Worm (Caenorhabditis elegans) whole organism, L2 larva: Measurements from ENCODE around the gene cdc-48.2.
A peak's percentile ranks its signal among the peaks of the same experiment; 100 is the strongest.

Source experiments
- C34F6.9 ChIP-seq: fragments of 150-350 bp; optimal IDR thresholded peaks from 2 replicates; lab custom pipeline; 2014; ENCODE audit warnings: missing biosample characterization, missing genetic modification characterization
- F13H6.1 ChIP-seq: sonication (generic microtip); optimal IDR thresholded peaks from 2 replicates; lab custom pipeline; 2016; ENCODE audit warnings: missing genetic modification characterization, missing compliant biosample characterization
- R02D3.7 ChIP-seq: fragments of 150-350 bp; optimal IDR thresholded peaks from 2 replicates; lab custom pipeline; 2014; ENCODE audit warnings: missing biosample characterization, missing genetic modification characterization
- Y55F3AM.14 ChIP-seq: fragments of 200-800 bp; sonication (Bioruptor generic); optimal IDR thresholded peaks from 2 replicates; lab custom pipeline; 2018; ENCODE audit warnings: mild to moderate bottlenecking, missing genetic modification characterization, missing compliant biosample characterization
- ZK546.5 ChIP-seq: sonication (generic microtip); optimal IDR thresholded peaks from 2 replicates; lab custom pipeline; 2017; ENCODE audit warnings: missing biosample characterization, missing genetic modification characterization
- alr-1 ChIP-seq: fragments of 150-350 bp; optimal IDR thresholded peaks from 2 replicates; lab custom pipeline; 2014; ENCODE audit warnings: missing biosample characterization, missing genetic modification characterization
- aly-2 ChIP-seq: fragments of 150-350 bp; optimal IDR thresholded peaks from 2 replicates; lab custom pipeline; 2014; ENCODE audit warnings: missing biosample characterization, missing genetic modification characterization
- ama-1 ChIP-seq: fragments of 150-350 bp; optimal IDR thresholded peaks from 2 replicates; lab custom pipeline; 2018; ENCODE audit warnings: inconsistent platforms
- blmp-1 ChIP-seq: sonication (generic microtip); optimal IDR thresholded peaks from 2 replicates; lab custom pipeline; 2017; ENCODE audit warnings: missing genetic modification characterization, mild to moderate bottlenecking, missing compliant biosample characterization, antibody characterized with exemption, moderate library complexity; ENCODE audit not compliant: insufficient read depth
- ceh-16 ChIP-seq: fragments of 150-350 bp; optimal IDR thresholded peaks from 2 replicates; lab custom pipeline; 2014; ENCODE audit warnings: missing biosample characterization, missing genetic modification characterization
- ceh-82 ChIP-seq: fragments of 150-350 bp; optimal IDR thresholded peaks from 2 replicates; lab custom pipeline; 2014; ENCODE audit warnings: missing biosample characterization, missing genetic modification characterization
- crh-2 ChIP-seq: sonication (generic microtip); optimal IDR thresholded peaks from 2 replicates; lab custom pipeline; 2017; ENCODE audit warnings: missing biosample characterization, missing genetic modification characterization
- dmd-4 ChIP-seq: sonication (generic microtip); optimal IDR thresholded peaks from 2 replicates; lab custom pipeline; 2017; ENCODE audit warnings: missing biosample characterization, missing genetic modification characterization
- egl-27 ChIP-seq: sonication (generic microtip); optimal IDR thresholded peaks from 3 replicates; lab custom pipeline; 2017; ENCODE audit warnings: missing biosample characterization, missing genetic modification reagents, missing genetic modification characterization
- elt-1 ChIP-seq: fragments of 150-350 bp; optimal IDR thresholded peaks from 2 replicates; lab custom pipeline; 2014; ENCODE audit warnings: missing biosample characterization, missing genetic modification characterization
- elt-3 ChIP-seq: sonication (generic microtip); optimal IDR thresholded peaks from 2 replicates; lab custom pipeline; 2017; ENCODE audit warnings: missing biosample characterization, missing genetic modification characterization
- fos-1 ChIP-seq: fragments of 150-350 bp; optimal IDR thresholded peaks from 2 replicates; lab custom pipeline; 2014; ENCODE audit warnings: missing biosample characterization, missing genetic modification characterization
- gmeb-1 ChIP-seq: fragments of 150-350 bp; optimal IDR thresholded peaks from 2 replicates; lab custom pipeline; 2014; ENCODE audit warnings: missing biosample characterization, missing genetic modification characterization
- lin-11 ChIP-seq: fragments of 150-350 bp; sonication (generic microtip); optimal IDR thresholded peaks from 2 replicates; lab custom pipeline; 2014; ENCODE audit warnings: missing biosample characterization, missing genetic modification characterization, inconsistent platforms, mixed read lengths
- lin-13 ChIP-seq: fragments of 150-350 bp; optimal IDR thresholded peaks from 2 replicates; lab custom pipeline; 2014; ENCODE audit warnings: missing biosample characterization, missing genetic modification reagents, missing genetic modification characterization
- lin-39 ChIP-seq: fragments of 150-350 bp; optimal IDR thresholded peaks from 2 replicates; lab custom pipeline; 2014; ENCODE audit warnings: missing biosample characterization, missing genetic modification reagents, missing genetic modification characterization
- lsy-2 ChIP-seq, 2 experiments: fragments of 150-350 bp in 1 of 2; sonication (generic microtip) in 1 of 2; optimal IDR thresholded peaks; 2 replicates each; lab custom pipeline; 2014 to 2017; ENCODE audit warnings: missing biosample characterization in 2 of 2, missing genetic modification characterization in 2 of 2
- mab-5 ChIP-seq: fragments of 150-350 bp; optimal IDR thresholded peaks from 2 replicates; lab custom pipeline; 2014; ENCODE audit warnings: missing biosample characterization, missing genetic modification characterization
- mbf-1 ChIP-seq: sonication (generic microtip); optimal IDR thresholded peaks from 2 replicates; lab custom pipeline; 2017; ENCODE audit warnings: missing biosample characterization, missing genetic modification characterization
- mdl-1 ChIP-seq, 2 experiments: fragments of 150-350 bp in 1 of 2; sonication (generic microtip) in 1 of 2; optimal IDR thresholded peaks; 2 replicates each; lab custom pipeline; 2017; ENCODE audit warnings: missing biosample characterization in 2 of 2, missing genetic modification characterization in 2 of 2
- nhr-10 ChIP-seq: sonication (generic microtip); optimal IDR thresholded peaks from 2 replicates; lab custom pipeline; 2017; ENCODE audit warnings: missing biosample characterization, missing genetic modification characterization
- nhr-11 ChIP-seq: fragments of 150-350 bp; optimal IDR thresholded peaks from 2 replicates; lab custom pipeline; 2014; ENCODE audit warnings: missing biosample characterization, missing genetic modification characterization
- nhr-12 ChIP-seq: fragments of 150-350 bp; optimal IDR thresholded peaks from 2 replicates; lab custom pipeline; 2014; ENCODE audit warnings: missing biosample characterization, missing genetic modification characterization
- nhr-129 ChIP-seq: fragments of 150-350 bp; optimal IDR thresholded peaks from 2 replicates; lab custom pipeline; 2014; ENCODE audit warnings: missing biosample characterization, missing genetic modification characterization
- nhr-21 ChIP-seq: fragments of 150-350 bp; optimal IDR thresholded peaks from 2 replicates; lab custom pipeline; 2014; ENCODE audit warnings: missing biosample characterization, missing genetic modification characterization
- nhr-23 ChIP-seq: fragments of 150-350 bp; optimal IDR thresholded peaks from 2 replicates; lab custom pipeline; 2014; ENCODE audit warnings: missing biosample characterization, missing genetic modification reagents, missing genetic modification characterization
- nhr-237 ChIP-seq: fragments of 150-350 bp; optimal IDR thresholded peaks from 2 replicates; lab custom pipeline; 2014; ENCODE audit warnings: missing biosample characterization, missing genetic modification characterization
- nhr-25 ChIP-seq: fragments of 150-350 bp; sonication (generic microtip); optimal IDR thresholded peaks from 3 replicates; lab custom pipeline; 2014; ENCODE audit warnings: missing biosample characterization, missing genetic modification characterization
- nhr-6 ChIP-seq: fragments of 150-350 bp; optimal IDR thresholded peaks from 2 replicates; lab custom pipeline; 2014; ENCODE audit warnings: missing biosample characterization, missing genetic modification characterization
- nhr-77 ChIP-seq: fragments of 150-350 bp; optimal IDR thresholded peaks from 2 replicates; lab custom pipeline; 2014; ENCODE audit warnings: missing biosample characterization, missing genetic modification characterization
- peb-1 ChIP-seq: fragments of 150-350 bp; optimal IDR thresholded peaks from 2 replicates; lab custom pipeline; 2014; ENCODE audit warnings: missing biosample characterization, missing genetic modification characterization
- sem-4 ChIP-seq: fragments of 150-350 bp; optimal IDR thresholded peaks from 2 replicates; lab custom pipeline; 2014; ENCODE audit warnings: missing biosample characterization, missing genetic modification reagents, missing genetic modification characterization
- skn-1 ChIP-seq: sonication (generic microtip); optimal IDR thresholded peaks from 2 replicates; lab custom pipeline; 2017; ENCODE audit warnings: missing biosample characterization, missing genetic modification characterization
- sma-3 ChIP-seq: sonication (generic microtip); optimal IDR thresholded peaks from 2 replicates; lab custom pipeline; 2016; ENCODE audit warnings: missing genetic modification reagents, missing genetic modification characterization, missing compliant biosample characterization
- sma-9 ChIP-seq, 2 experiments: fragments of 150-350 bp in 1 of 2; sonication (generic microtip) in 1 of 2; optimal IDR thresholded peaks; 2 replicates each; lab custom pipeline; 2014 to 2016; ENCODE audit warnings: missing genetic modification characterization in 2 of 2, mild to moderate bottlenecking in 1 of 2, missing biosample characterization in 1 of 2, missing compliant biosample characterization in 1 of 2, missing genetic modification reagents in 1 of 2, moderate library complexity in 1 of 2
- snpc-4 ChIP-seq: fragments of 150-350 bp; optimal IDR thresholded peaks from 2 replicates; lab custom pipeline; 2014; ENCODE audit warnings: missing biosample characterization, missing genetic modification characterization
- unc-39 ChIP-seq: fragments of 150-350 bp; optimal IDR thresholded peaks from 2 replicates; lab custom pipeline; 2014; ENCODE audit warnings: missing biosample characterization, missing genetic modification characterization
- unc-55 ChIP-seq: fragments of 150-350 bp; sonication (generic microtip); optimal IDR thresholded peaks from 3 replicates; lab custom pipeline; 2014; ENCODE audit warnings: missing biosample characterization, missing genetic modification reagents, missing genetic modification characterization
- unc-62 ChIP-seq: fragments of 150-350 bp; optimal IDR thresholded peaks from 2 replicates; lab custom pipeline; 2014; ENCODE audit warnings: missing biosample characterization, missing genetic modification reagents, missing genetic modification characterization
- zag-1 ChIP-seq: fragments of 150-350 bp; optimal IDR thresholded peaks from 2 replicates; lab custom pipeline; 2014; ENCODE audit warnings: missing biosample characterization, missing genetic modification characterization
- ztf-1 ChIP-seq: fragments of 200-800 bp; sonication (Bioruptor generic); conservative IDR thresholded peaks from 2 replicates; pipeline ENCODE4 v1.3.6; 2022; ENCODE audit warnings: missing genetic modification characterization, missing compliant biosample characterization
- ztf-11 ChIP-seq: sonication (generic microtip); optimal IDR thresholded peaks from 2 replicates; lab custom pipeline; 2017; ENCODE audit warnings: missing biosample characterization, missing genetic modification characterization
- ztf-4 ChIP-seq: fragments of 150-350 bp; optimal IDR thresholded peaks from 2 replicates; lab custom pipeline; 2014; ENCODE audit warnings: missing biosample characterization, missing genetic modification characterization

The cdc-48.2 gene

ce11 chrII:8106921-8107695, 31.2 kb upstream of the cdc-48.2 start, which contains the start of the genes chst-1 and C41C4.9:
Gene chst-1 (minus strand): TSS chrII:8106971.
Gene C41C4.9 (plus strand): TSS chrII:8107645.
- TF ChIP-seq sma-9 (GFP tag; optimal IDR thresholded peaks at IDR 0.05; lab: Kevin White, UChicago) (peak; percentile 82), sma-9 (tag; optimal IDR thresholded peaks at IDR 0.05; lab: Kevin White, UChicago) (no peak), ztf-1 (no peak), ztf-11 (tag; lab: Kevin White, UChicago) (no peak), ceh-16 (peak; percentile 14), C34F6.9 (tag; lab: Kevin White, UChicago) (peak; percentile 33), peb-1 (tag; lab: Kevin White, UChicago) (no peak), nhr-10 (no peak), nhr-12 (tag; lab: Kevin White, UChicago) (no peak), dmd-4 (tag; lab: Kevin White, UChicago) (no peak), egl-27 (tag; lab: Kevin White, UChicago) (peak; percentile 64), F13H6.1 (tag; lab: Kevin White, UChicago) (peak; percentile 65), mab-5 (tag; lab: Kevin White, UChicago) (no peak), snpc-4 (tag; lab: Kevin White, UChicago) (no peak), sem-4 (peak; percentile 10), nhr-11 (tag; lab: Kevin White, UChicago) (peak; percentile 78), ama-1 (lab: Kevin White, UChicago) (no peak), nhr-23 (tag; lab: Kevin White, UChicago) (no peak), nhr-21 (tag; lab: Kevin White, UChicago) (peak; percentile 65), lin-11 (tag; lab: Kevin White, UChicago) (peak; percentile 29), nhr-77 (no peak), nhr-25 (tag; lab: Kevin White, UChicago) (no peak), mdl-1 (tag; optimal IDR thresholded peaks at IDR 0.05; lab: Kevin White, UChicago) (no peak), lsy-2 (tag; optimal IDR thresholded peaks at IDR 0.05; lab: Kevin White, UChicago) (peak in 1 of 2 experiments; percentile 69), elt-1 (tag; lab: Kevin White, UChicago) (no peak), nhr-6 (no peak), aly-2 (no peak), gmeb-1 (tag; lab: Kevin White, UChicago) (peak; percentile 60), mbf-1 (tag; lab: Kevin White, UChicago) (no peak), Y55F3AM.14 (GFP tag; lab: Kevin White, UChicago) (peak; percentile 72), fos-1 (tag; lab: Kevin White, UChicago) (peak; percentile 87), nhr-129 (peak; percentile 89), unc-62 (GFP tag; lab: Kevin White, UChicago) (no peak), unc-55 (no peak), lin-39 (tag; lab: Kevin White, UChicago) (no peak), sma-3 (GFP tag; lab: Kevin White, UChicago) (peak; percentile 74), lin-13 (peak; percentile 67), ceh-82 (tag; lab: Kevin White, UChicago) (no peak), nhr-237 (tag; lab: Kevin White, UChicago) (no peak), unc-39 (tag; lab: Kevin White, UChicago) (no peak), crh-2 (tag; lab: Kevin White, UChicago) (peak; percentile 13), elt-3 (tag; lab: Kevin White, UChicago) (no peak), R02D3.7 (no peak), zag-1 (tag; lab: Kevin White, UChicago) (no peak), ZK546.5 (no peak), skn-1 (no peak), ztf-4 (peak; percentile 53), blmp-1 (tag; lab: Kevin White, UChicago) (peak; percentile 18), alr-1 (tag; lab: Kevin White, UChicago) (no peak)
